Fruit fly (Drosophila melanogaster): Measurements from ENCODE around the gene Gdh.

DNA sequence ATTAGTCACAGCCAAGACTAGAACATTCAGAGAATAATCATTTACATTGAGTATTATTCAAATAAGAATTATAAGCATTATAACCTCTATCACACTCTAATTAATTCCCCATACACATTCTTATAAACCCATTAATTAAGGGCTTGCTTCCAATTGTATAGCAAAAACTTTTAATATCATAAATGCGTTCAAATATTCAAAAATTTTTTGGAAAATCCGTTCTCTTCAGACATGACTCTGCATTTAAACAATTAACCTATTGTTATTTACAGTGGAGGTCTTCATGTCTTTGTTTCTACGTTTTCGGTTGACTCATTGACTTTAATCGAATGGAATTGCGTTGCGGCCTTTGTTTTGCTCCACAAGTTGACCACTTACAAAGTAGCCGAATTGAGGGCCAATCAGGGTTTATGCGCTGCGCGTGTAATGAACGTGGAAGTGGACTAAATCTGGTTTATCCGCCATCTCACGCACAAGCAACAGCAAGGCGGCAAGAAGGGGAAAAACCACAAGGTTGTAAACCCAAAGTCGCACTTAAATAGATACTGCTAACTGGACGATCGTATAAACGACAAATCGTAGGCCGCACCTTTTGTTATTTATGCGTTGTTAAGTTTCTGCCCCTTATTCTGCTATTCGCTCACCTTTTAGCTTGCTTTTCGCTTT, 21.9 kb downstream of the Gdh start:
- no peak for TF ChIP-seq CG8478 (optimal IDR thresholded peaks at IDR 0.05)
- no peak for TF ChIP-seq CTCF (optimal IDR thresholded peaks at IDR 0.05)

All from S2 (cell line).